Worm (Caenorhabditis elegans) whole organism, young adult: ENCODE data around the gene nlp-52.

Source experiments
- B0019.2 ChIP-seq: fragments of 200-800 bp; sonication (Bioruptor generic); conservative IDR thresholded peaks from 2 replicates; pipeline ENCODE4 v1.3.6; 2022; ENCODE audit warnings: missing genetic modification reagents, missing genetic modification characterization, missing compliant biosample characterization
- B0261.1 ChIP-seq: sonication (generic microtip); optimal IDR thresholded peaks from 2 replicates; lab custom pipeline; 2016; ENCODE audit warnings: mild to moderate bottlenecking, missing genetic modification characterization, moderate library complexity, missing compliant biosample characterization
- D2030.7 ChIP-seq: fragments of 200-800 bp; sonication (Bioruptor generic); IDR thresholded peaks from 2 replicates; pipeline ENCODE4 v1.3.6; 2022; ENCODE audit warnings: missing genetic modification reagents, missing genetic modification characterization, missing compliant biosample characterization
- Y53F4B.3 ChIP-seq: fragments of 200-800 bp; sonication (Bioruptor generic); IDR thresholded peaks from 2 replicates; pipeline ENCODE4 v1.3.6; 2022; ENCODE audit warnings: missing genetic modification reagents, missing genetic modification characterization, missing compliant biosample characterization
- Y56A3A.18 ChIP-seq: fragments of 200-800 bp; sonication (Bioruptor generic); IDR thresholded peaks from 2 replicates; pipeline ENCODE4 v1.3.6; 2022; ENCODE audit warnings: missing genetic modification reagents, missing genetic modification characterization, missing compliant biosample characterization
- Y95B8A.8 ChIP-seq: fragments of 200-800 bp; sonication (Bioruptor generic); IDR thresholded peaks from 2 replicates; pipeline ENCODE4 v1.3.6; 2022; ENCODE audit warnings: missing genetic modification reagents, missing genetic modification characterization, missing compliant biosample characterization
- aptf-2 ChIP-seq: fragments of 200-800 bp; sonication (Bioruptor generic); conservative IDR thresholded peaks from 2 replicates; pipeline ENCODE4 v1.3.6; 2022; ENCODE audit warnings: missing genetic modification reagents, missing genetic modification characterization, missing compliant biosample characterization
- atf-7 ChIP-seq: sonication (generic microtip); optimal IDR thresholded peaks from 2 replicates; lab custom pipeline; 2017; ENCODE audit warnings: mild to moderate bottlenecking, missing genetic modification characterization, missing compliant biosample characterization
- attf-3 ChIP-seq: fragments of 200-800 bp; sonication (Bioruptor generic); conservative IDR thresholded peaks from 2 replicates; pipeline ENCODE4 v1.3.6; 2022; ENCODE audit warnings: missing genetic modification reagents, missing genetic modification characterization, missing compliant biosample characterization
- attf-5 ChIP-seq: fragments of 200-800 bp; sonication (Bioruptor generic); optimal IDR thresholded peaks from 2 replicates; lab custom pipeline; 2018; ENCODE audit warnings: mild to moderate bottlenecking, missing genetic modification characterization, missing compliant biosample characterization
- attf-6 ChIP-seq: fragments of 200-800 bp; sonication (Bioruptor generic); IDR thresholded peaks from 2 replicates; pipeline ENCODE4 v1.3.6; 2022; ENCODE audit warnings: missing genetic modification reagents, missing genetic modification characterization, missing compliant biosample characterization
- bed-1 ChIP-seq: fragments of 200-800 bp; sonication (Bioruptor generic); IDR thresholded peaks from 2 replicates; pipeline ENCODE4 v1.3.6; 2022; ENCODE audit warnings: missing genetic modification reagents, missing genetic modification characterization, missing compliant biosample characterization
- bed-2 ChIP-seq: fragments of 200-800 bp; sonication (Bioruptor generic); IDR thresholded peaks from 2 replicates; pipeline ENCODE4 v1.3.6; 2022; ENCODE audit warnings: missing genetic modification reagents, missing genetic modification characterization, missing compliant biosample characterization
- cebp-1 ChIP-seq, 2 experiments: fragments of 200-800 bp in 1 of 2; sonication (Bioruptor generic) in 1 of 2; sonication (generic microtip) in 1 of 2; IDR thresholded peaks in 1 of 2; optimal IDR thresholded peaks in 1 of 2; 2 replicates each; pipeline versions ENCODE4 v1.3.6 to Lab custom; 2017 to 2022; ENCODE audit warnings: missing compliant biosample characterization in 2 of 2, missing genetic modification characterization in 2 of 2, mild to moderate bottlenecking in 1 of 2, missing genetic modification reagents in 1 of 2, moderate library complexity in 1 of 2
- cebp-2 ChIP-seq: fragments of 200-800 bp; sonication (Bioruptor generic); IDR thresholded peaks from 2 replicates; pipeline ENCODE4 v1.3.6; 2022; ENCODE audit warnings: missing genetic modification characterization, missing compliant biosample characterization
- ceh-100 ChIP-seq: fragments of 200-800 bp; sonication (Bioruptor generic); IDR thresholded peaks from 2 replicates; pipeline ENCODE4 v1.3.6; 2022; ENCODE audit warnings: missing genetic modification reagents, missing genetic modification characterization, missing compliant biosample characterization
- ceh-91 ChIP-seq: fragments of 200-800 bp; sonication (Bioruptor generic); IDR thresholded peaks from 2 replicates; pipeline ENCODE4 v1.3.6; 2022; ENCODE audit warnings: missing genetic modification reagents, missing genetic modification characterization, missing compliant biosample characterization
- dpff-1 ChIP-seq: sonication (generic microtip); optimal IDR thresholded peaks from 2 replicates; lab custom pipeline; 2017; ENCODE audit warnings: mild to moderate bottlenecking, missing genetic modification characterization, missing compliant biosample characterization
- egl-44 ChIP-seq: fragments of 200-800 bp; sonication (Bioruptor generic); IDR thresholded peaks from 2 replicates; pipeline ENCODE4 v1.3.6; 2022; ENCODE audit warnings: missing genetic modification reagents, missing genetic modification characterization, missing compliant biosample characterization
- egrh-3 ChIP-seq: fragments of 200-800 bp; sonication (Bioruptor generic); IDR thresholded peaks from 2 replicates; pipeline ENCODE4 v1.3.6; 2022; ENCODE audit warnings: missing genetic modification reagents, missing genetic modification characterization, missing compliant biosample characterization
- ekl-4 ChIP-seq: fragments of 200-800 bp; sonication (Bioruptor generic); IDR thresholded peaks from 2 replicates; pipeline ENCODE4 v1.3.6; 2022; ENCODE audit warnings: missing genetic modification reagents, missing genetic modification characterization, missing compliant biosample characterization
- ets-4 ChIP-seq: fragments of 200-800 bp; sonication (Bioruptor generic); optimal IDR thresholded peaks from 2 replicates; lab custom pipeline; 2018; ENCODE audit warnings: mild to moderate bottlenecking, missing genetic modification characterization, missing compliant biosample characterization
- him-1 ChIP-seq: sonication (generic microtip); optimal IDR thresholded peaks from 2 replicates; lab custom pipeline; 2016; ENCODE audit warnings: missing genotype, missing genetic modification reagents, missing genetic modification characterization, missing compliant biosample characterization
- let-607 ChIP-seq, 2 experiments: fragments of 200-800 bp in 1 of 2; sonication (Bioruptor generic) in 1 of 2; sonication (generic microtip) in 1 of 2; optimal IDR thresholded peaks; 2 replicates each; lab custom pipeline; 2016 to 2018; ENCODE audit warnings: mild to moderate bottlenecking in 2 of 2, missing compliant biosample characterization in 2 of 2, missing genetic modification characterization in 2 of 2, moderate library complexity in 2 of 2, missing genotype in 1 of 2
- lin-35 ChIP-seq, 3 experiments: fragments of 150-350 bp in 2 of 3; sonication (generic microtip) in 1 of 3; optimal IDR thresholded peaks; 2 replicates each; lab custom pipeline; 2014 to 2018; ENCODE audit warnings: missing biosample characterization in 3 of 3, missing genetic modification characterization in 3 of 3, missing genetic modification reagents in 3 of 3
- lir-1 ChIP-seq: fragments of 200-800 bp; sonication (Bioruptor generic); conservative IDR thresholded peaks from 2 replicates; pipeline ENCODE4 v1.3.6; 2022; ENCODE audit warnings: missing genetic modification reagents, missing genetic modification characterization, missing compliant biosample characterization
- lsl-1 ChIP-seq: fragments of 200-800 bp; sonication (Bioruptor generic); optimal IDR thresholded peaks from 2 replicates; lab custom pipeline; 2018; ENCODE audit warnings: mild to moderate bottlenecking, missing genetic modification characterization, moderate library complexity, missing compliant biosample characterization
- madf-8 ChIP-seq: fragments of 200-800 bp; sonication (Bioruptor generic); conservative IDR thresholded peaks from 2 replicates; pipeline ENCODE4 v1.3.6; 2022; ENCODE audit warnings: missing genetic modification reagents, missing genetic modification characterization, missing compliant biosample characterization
- nhr-120 ChIP-seq: fragments of 200-800 bp; sonication (Bioruptor generic); IDR thresholded peaks from 2 replicates; pipeline ENCODE4 v1.3.6; 2022; ENCODE audit warnings: missing genetic modification characterization, missing compliant biosample characterization
- nhr-179 ChIP-seq: sonication (generic microtip); optimal IDR thresholded peaks from 2 replicates; lab custom pipeline; 2016; ENCODE audit warnings: mild to moderate bottlenecking, missing genetic modification characterization, missing compliant biosample characterization
- nhr-90 ChIP-seq: sonication (generic microtip); optimal IDR thresholded peaks from 2 replicates; lab custom pipeline; 2016; ENCODE audit warnings: missing genotype, mild to moderate bottlenecking, missing genetic modification characterization, missing compliant biosample characterization
- pbrm-1 ChIP-seq: fragments of 200-800 bp; sonication (Bioruptor generic); IDR thresholded peaks from 2 replicates; pipeline ENCODE4 v1.3.6; 2022; ENCODE audit warnings: missing genetic modification reagents, missing genetic modification characterization, missing compliant biosample characterization
- repo-1 ChIP-seq: sonication (generic microtip); optimal IDR thresholded peaks from 2 replicates; lab custom pipeline; 2017; ENCODE audit warnings: mild to moderate bottlenecking, missing genetic modification characterization, missing compliant biosample characterization
- rpc-1 ChIP-seq, 2 experiments: fragments of 150-350 bp in 1 of 2; sonication (generic microtip) in 1 of 2; optimal IDR thresholded peaks; 2 replicates each; lab custom pipeline; 2014 to 2018; ENCODE audit warnings: missing biosample characterization in 1 of 2, missing genetic modification characterization in 1 of 2, missing genetic modification reagents in 1 of 2, missing genotype in 1 of 2
- snpc-3.4 ChIP-seq: sonication (generic microtip); optimal IDR thresholded peaks from 2 replicates; lab custom pipeline; 2017; ENCODE audit warnings: missing genetic modification characterization, mild to moderate bottlenecking, missing compliant biosample characterization, antibody characterized with exemption, moderate library complexity, missing genotype, missing genetic modification reagents
- somi-1 ChIP-seq: fragments of 200-800 bp; sonication (Bioruptor generic); optimal IDR thresholded peaks from 2 replicates; lab custom pipeline; 2018; ENCODE audit warnings: mild to moderate bottlenecking, missing genetic modification characterization, missing compliant biosample characterization
- tbx-9 ChIP-seq: sonication (generic microtip); optimal IDR thresholded peaks from 2 replicates; lab custom pipeline; 2016; ENCODE audit warnings: borderline replicate concordance, missing genetic modification characterization, inconsistent platforms, missing compliant biosample characterization
- tlf-1 ChIP-seq: fragments of 200-800 bp; sonication (Bioruptor generic); optimal IDR thresholded peaks from 2 replicates; lab custom pipeline; 2018; ENCODE audit warnings: mild to moderate bottlenecking, missing genetic modification characterization, missing compliant biosample characterization
- unc-130 ChIP-seq: sonication (generic microtip); optimal IDR thresholded peaks from 2 replicates; lab custom pipeline; 2016; ENCODE audit warnings: missing genetic modification reagents, missing genetic modification characterization, missing compliant biosample characterization
- unc-62 ChIP-seq: fragments of 150-350 bp; optimal IDR thresholded peaks from 2 replicates; lab custom pipeline; 2014; ENCODE audit warnings: missing biosample characterization, missing genetic modification reagents, missing genetic modification characterization
- zfh-2 ChIP-seq: fragments of 200-800 bp; sonication (Bioruptor generic); conservative IDR thresholded peaks from 2 replicates; pipeline ENCODE4 v1.3.6; 2022; ENCODE audit warnings: missing genetic modification reagents, missing genetic modification characterization, missing compliant biosample characterization
- zim-3 ChIP-seq: sonication (generic microtip); optimal IDR thresholded peaks from 2 replicates; lab custom pipeline; 2017; ENCODE audit warnings: mild to moderate bottlenecking, missing genetic modification characterization, moderate library complexity, missing compliant biosample characterization
- ztf-22 ChIP-seq: fragments of 200-800 bp; sonication (Bioruptor generic); optimal IDR thresholded peaks from 2 replicates; lab custom pipeline; 2018; ENCODE audit warnings: mild to moderate bottlenecking, missing genetic modification characterization, moderate library complexity, missing compliant biosample characterization
- ztf-25 ChIP-seq: fragments of 200-800 bp; sonication (Bioruptor generic); IDR thresholded peaks from 2 replicates; pipeline ENCODE4 v1.3.6; 2022; ENCODE audit warnings: missing genetic modification reagents, missing genetic modification characterization, missing compliant biosample characterization
- ztf-28 ChIP-seq: fragments of 200-800 bp; sonication (Bioruptor generic); IDR thresholded peaks from 2 replicates; pipeline ENCODE4 v1.3.6; 2022; ENCODE audit warnings: missing genetic modification reagents, missing genetic modification characterization, missing compliant biosample characterization

nlp-52 gene

DNA sequence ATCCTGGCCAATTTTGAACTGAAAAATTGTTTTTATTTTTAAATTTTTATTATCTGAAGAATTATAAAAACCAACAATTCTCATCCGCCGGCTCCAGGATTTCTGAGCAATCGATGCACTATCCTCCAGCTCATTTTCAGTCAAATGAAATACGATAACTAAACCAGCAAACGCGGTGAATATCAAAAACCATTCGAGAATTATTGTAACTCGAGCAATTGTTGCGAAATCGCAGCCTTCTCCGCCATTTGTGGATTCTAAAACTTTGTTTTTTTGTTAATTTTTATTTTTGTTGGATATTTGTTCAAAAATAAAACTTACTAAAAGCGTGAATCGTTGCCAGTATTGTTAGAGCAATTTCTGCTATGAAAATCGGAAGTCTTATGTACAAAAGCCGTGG, 20.9 kb downstream of the nlp-52 start:
- no peak for TF ChIP-seq ztf-22 (GFP tag; lab: Kevin White, UChicago)
- 0 out of 2 replicates have a peak, but pooled peaks have one; percentile 9 for TF ChIP-seq cebp-1 (GFP tag; IDR thresholded peaks at IDR 0.05; lab: Robert Waterston, UW)
- peak; percentile 80 for TF ChIP-seq cebp-1 (tag; optimal IDR thresholded peaks at IDR 0.05; lab: Kevin White, UChicago)

DNA sequence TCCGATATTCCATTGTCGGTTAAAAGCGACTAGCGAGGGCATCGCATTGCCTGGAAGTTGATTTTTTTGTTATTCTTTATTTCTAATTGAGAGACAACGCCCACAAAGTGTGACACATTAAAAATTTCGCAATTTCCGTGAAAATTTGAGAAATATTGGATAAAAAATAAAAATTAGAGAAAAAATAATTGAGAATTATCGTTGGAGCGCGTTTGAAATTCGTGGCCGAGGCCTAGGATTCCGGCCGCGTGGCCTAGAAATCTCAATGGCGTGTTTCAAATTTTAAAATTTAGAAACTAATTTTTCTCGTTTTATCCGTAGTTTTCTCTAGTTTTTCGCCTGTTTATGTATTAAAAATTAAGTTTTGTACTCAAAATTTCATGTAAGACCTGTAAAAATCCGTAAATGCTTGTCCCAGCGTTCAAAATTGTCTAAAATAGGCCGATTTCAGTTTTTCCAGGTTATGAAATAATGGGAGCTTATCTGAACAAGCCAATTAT, 21.7 kb downstream of the nlp-52 start, which contains the start of the genes dagl-2 and ppm-1.G:
dagl-2 (minus strand) TSS at position 52 of the 500 bp plus-strand sequence.
ppm-1.G (plus strand) TSS at position 450 of the 500 bp plus-strand sequence.
- TF ChIP-seq D2030.7 (GFP tag; lab: Robert Waterston, UW) (no peak), pbrm-1 (GFP tag; lab: Robert Waterston, UW) (no peak), egl-44 (GFP tag; lab: Robert Waterston, UW) (no peak), attf-3 (GFP tag; lab: Robert Waterston, UW) (0 out of 2 replicates have a peak, but pooled peaks have one; percentile 52), ztf-25 (GFP tag; lab: Robert Waterston, UW) (no peak), atf-7 (tag; lab: Kevin White, UChicago) (no peak), rpc-1 (optimal IDR thresholded peaks at IDR 0.05; lab: Kevin White, UChicago) (no peak), rpc-1 (tag; optimal IDR thresholded peaks at IDR 0.05; lab: Kevin White, UChicago) (no peak), nhr-179 (tag; lab: Kevin White, UChicago) (no peak), ekl-4 (GFP tag; lab: Robert Waterston, UW) (no peak), him-1 (tag; lab: Kevin White, UChicago) (no peak), B0019.2 (GFP tag; lab: Robert Waterston, UW) (no peak), cebp-2 (GFP tag; lab: Robert Waterston, UW) (no peak), tlf-1 (GFP tag; lab: Kevin White, UChicago) (no peak), lin-35 (GFP tag; optimal IDR thresholded peaks at IDR 0.05; lab: Kevin White, UChicago) (no peak), attf-6 (GFP tag; lab: Robert Waterston, UW) (no peak), ceh-100 (GFP tag; lab: Robert Waterston, UW) (no peak), Y56A3A.18 (no peak), Y95B8A.8 (GFP tag; lab: Robert Waterston, UW) (no peak), zim-3 (tag; lab: Kevin White, UChicago) (no peak), B0261.1 (tag; lab: Kevin White, UChicago) (no peak), unc-62 (GFP tag; lab: Kevin White, UChicago) (no peak), egrh-3 (GFP tag; lab: Robert Waterston, UW) (no peak), lir-1 (GFP tag; lab: Robert Waterston, UW) (no peak; the same call in 1 of the 2 replicates), lsl-1 (peak; percentile 41), ceh-91 (GFP tag; lab: Robert Waterston, UW) (no peak), aptf-2 (GFP tag; lab: Robert Waterston, UW) (peak; percentile 62; the same call in 1 of the 2 replicates), Y53F4B.3 (GFP tag; lab: Robert Waterston, UW) (no peak), madf-8 (GFP tag; lab: Robert Waterston, UW) (no peak), somi-1 (GFP tag; lab: Kevin White, UChicago) (no peak), attf-5 (peak; percentile 97), snpc-3.4 (peak; percentile 21), nhr-120 (no peak), bed-1 (GFP tag; lab: Robert Waterston, UW) (no peak), let-607 (tag; optimal IDR thresholded peaks at IDR 0.05; lab: Kevin White, UChicago) (peak in 1 of 2 experiments; percentile 2), repo-1 (tag; lab: Kevin White, UChicago) (no peak), tbx-9 (no peak), ztf-28 (GFP tag; lab: Robert Waterston, UW) (no peak), bed-2 (GFP tag; lab: Robert Waterston, UW) (0 out of 2 replicates have a peak, but pooled peaks have one; percentile 20), ets-4 (GFP tag; lab: Kevin White, UChicago) (no peak), unc-130 (GFP tag; lab: Kevin White, UChicago) (peak; percentile 42), dpff-1 (tag; lab: Kevin White, UChicago) (no peak), zfh-2 (GFP tag; lab: Robert Waterston, UW) (0 out of 2 replicates have a peak, but pooled peaks have one; percentile 27), nhr-90 (tag; lab: Kevin White, UChicago) (no peak)
